Worm (Caenorhabditis elegans): ENCODE measurements around the gene fipr-3.

- TF ChIP-seq snpc-4 (tag; optimal IDR thresholded peaks at IDR 0.05) = no peak
- no peak for TF ChIP-seq ZK546.5 (tag; optimal IDR thresholded peaks at IDR 0.05)
- TF ChIP-seq nhr-21 (tag; optimal IDR thresholded peaks at IDR 0.05) = no peak
- no peak for TF ChIP-seq skn-1 (tag; optimal IDR thresholded peaks at IDR 0.05)
- TF ChIP-seq unc-62 (GFP tag; optimal IDR thresholded peaks at IDR 0.05) = no peak
- no peak for TF ChIP-seq ztf-11 (tag; optimal IDR thresholded peaks at IDR 0.05)
- no peak for TF ChIP-seq mab-5 (tag; optimal IDR thresholded peaks at IDR 0.05)
- no peak for TF ChIP-seq ztf-1 (GFP tag; conservative IDR thresholded peaks at IDR 0.05)
- TF ChIP-seq Y55F3AM.14 (GFP tag; optimal IDR thresholded peaks at IDR 0.05) = no peak
- TF ChIP-seq fos-1 (tag; optimal IDR thresholded peaks at IDR 0.05) = no peak
- TF ChIP-seq ztf-4 (tag; optimal IDR thresholded peaks at IDR 0.05) = no peak
These were observed 1.5 kb downstream of the fipr-3 start, which contains the start of gene F23D12.11 for ce11 chrX:14424673-14425072.
